Worm (Caenorhabditis elegans): ENCODE results near the gene W10C4.1.

DNA sequence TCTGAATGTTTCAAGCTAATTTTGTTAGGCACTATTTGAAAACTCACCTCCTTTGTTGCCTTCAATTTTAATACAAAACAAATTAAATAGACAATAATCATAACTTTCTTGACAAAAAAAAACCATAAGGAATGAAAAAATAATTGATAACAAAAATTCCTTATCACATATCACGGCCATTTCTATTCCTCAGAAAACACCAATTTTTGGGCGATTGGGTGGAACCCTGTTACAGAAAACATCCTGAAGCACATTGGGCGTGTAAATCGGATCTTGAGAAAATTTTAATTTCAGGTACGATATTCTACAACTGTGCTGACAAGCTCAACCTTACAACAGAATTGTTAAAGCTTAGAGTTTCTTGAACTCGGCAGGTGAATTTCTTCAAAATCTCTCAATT is 42.1 kb downstream of the W10C4.1 start, which contains the start of gene F40G9.8:
- no peak for TF ChIP-seq cog-1 (tag; optimal IDR thresholded peaks at IDR 0.05)
- TF ChIP-seq T22C8.4 (GFP tag; IDR thresholded peaks at IDR 0.05), result no peak
- no peak for TF ChIP-seq med-1 (GFP tag; optimal IDR thresholded peaks at IDR 0.05; ENCODE audit: insufficient read depth)
- TF ChIP-seq tab-1 (GFP tag; IDR thresholded peaks at IDR 0.05), result no peak
- no peak for TF ChIP-seq ztf-29 (GFP tag; IDR thresholded peaks at IDR 0.05)

All from whole organism, midembryonic.